Worm (Caenorhabditis elegans) whole organism, young adult: ENCODE data around the gene map-1.

Experiments
- B0019.2 ChIP-seq: fragments of 200-800 bp; sonication (Bioruptor generic); conservative IDR thresholded peaks from 2 replicates; pipeline ENCODE4 v1.3.6; 2022; ENCODE audit warnings: missing genetic modification reagents, missing genetic modification characterization, missing compliant biosample characterization
- F49E8.2 ChIP-seq: sonication (generic microtip); optimal IDR thresholded peaks from 3 replicates; lab custom pipeline; 2017; ENCODE audit warnings: missing genetic modification characterization, mild to moderate bottlenecking, missing compliant biosample characterization, antibody characterized with exemption, moderate library complexity; ENCODE audit not compliant: insufficient read depth
- F57A8.1 ChIP-seq: fragments of 200-800 bp; sonication (Bioruptor generic); optimal IDR thresholded peaks from 2 replicates; lab custom pipeline; 2018; ENCODE audit warnings: mild to moderate bottlenecking, missing genetic modification characterization, moderate library complexity, missing compliant biosample characterization
- Y67H2A.10 ChIP-seq: fragments of 200-800 bp; sonication (Bioruptor generic); conservative IDR thresholded peaks from 2 replicates; pipeline ENCODE4 v1.3.6; 2022; ENCODE audit warnings: missing genetic modification reagents, missing genetic modification characterization, missing compliant biosample characterization
- ama-1 ChIP-seq, 3 experiments: fragments of 150-350 bp in 1 of 3; sonication (generic microtip) in 2 of 3; optimal IDR thresholded peaks; 2 replicates each; lab custom pipeline; 2014 to 2018; ENCODE audit warnings: missing biosample characterization in 2 of 3, missing genetic modification characterization in 2 of 3, missing genetic modification reagents in 2 of 3
- efl-1 ChIP-seq: fragments of 150-350 bp; optimal IDR thresholded peaks from 2 replicates; lab custom pipeline; 2014; ENCODE audit warnings: missing biosample characterization, missing genetic modification reagents, missing genetic modification characterization
- egl-18 ChIP-seq: fragments of 200-800 bp; sonication (Bioruptor generic); IDR thresholded peaks from 2 replicates; pipeline ENCODE4 v1.3.6; 2022; ENCODE audit warnings: missing genetic modification reagents, missing genetic modification characterization, missing compliant biosample characterization
- ets-4 ChIP-seq: fragments of 200-800 bp; sonication (Bioruptor generic); optimal IDR thresholded peaks from 2 replicates; lab custom pipeline; 2018; ENCODE audit warnings: mild to moderate bottlenecking, missing genetic modification characterization, missing compliant biosample characterization
- him-1 ChIP-seq: sonication (generic microtip); optimal IDR thresholded peaks from 2 replicates; lab custom pipeline; 2016; ENCODE audit warnings: missing genotype, missing genetic modification reagents, missing genetic modification characterization, missing compliant biosample characterization
- nfya-1 ChIP-seq: sonication (generic microtip); optimal IDR thresholded peaks from 2 replicates; lab custom pipeline; 2017; ENCODE audit warnings: antibody characterized with exemption, missing compliant biosample characterization, missing genetic modification characterization, borderline replicate concordance; ENCODE audit not compliant: insufficient read depth
- snpc-1.1 ChIP-seq: sonication (generic microtip); optimal IDR thresholded peaks from 2 replicates; lab custom pipeline; 2017; ENCODE audit warnings: missing genetic modification characterization, mild to moderate bottlenecking, missing compliant biosample characterization, antibody characterized with exemption, moderate library complexity, missing genotype, missing genetic modification reagents; ENCODE audit not compliant: insufficient read depth
- tlf-1 ChIP-seq: fragments of 200-800 bp; sonication (Bioruptor generic); optimal IDR thresholded peaks from 2 replicates; lab custom pipeline; 2018; ENCODE audit warnings: mild to moderate bottlenecking, missing genetic modification characterization, missing compliant biosample characterization

- no peak for TF ChIP-seq F57A8.1 (GFP tag; lab: Kevin White, UChicago)
- TF ChIP-seq egl-18: no peak
- no peak for TF ChIP-seq ets-4 (GFP tag; lab: Kevin White, UChicago)
- TF ChIP-seq nfya-1 (tag; lab: Kevin White, UChicago): no peak
- TF ChIP-seq ama-1 (optimal IDR thresholded peaks at IDR 0.05; lab: Kevin White, UChicago): no peak
- TF ChIP-seq ama-1 (GFP tag; optimal IDR thresholded peaks at IDR 0.05; lab: Kevin White, UChicago): no peak
- TF ChIP-seq F49E8.2 (tag; lab: Kevin White, UChicago): no peak
- TF ChIP-seq tlf-1 (GFP tag; lab: Kevin White, UChicago): no peak
- TF ChIP-seq efl-1 (GFP tag; lab: Kevin White, UChicago): no peak
- no peak for TF ChIP-seq snpc-1.1 (tag; lab: Kevin White, UChicago)
- TF ChIP-seq him-1: no peak
- TF ChIP-seq B0019.2: no peak
- no peak for TF ChIP-seq Y67H2A.10 (GFP tag; lab: Robert Waterston, UW)
Observed at ce11 chrIV:3721973-3722372, 35.3 kb upstream of the map-1 start.
